Worm (Caenorhabditis elegans): ENCODE measurements around the gene madf-4.

The madf-4 gene

DNA sequence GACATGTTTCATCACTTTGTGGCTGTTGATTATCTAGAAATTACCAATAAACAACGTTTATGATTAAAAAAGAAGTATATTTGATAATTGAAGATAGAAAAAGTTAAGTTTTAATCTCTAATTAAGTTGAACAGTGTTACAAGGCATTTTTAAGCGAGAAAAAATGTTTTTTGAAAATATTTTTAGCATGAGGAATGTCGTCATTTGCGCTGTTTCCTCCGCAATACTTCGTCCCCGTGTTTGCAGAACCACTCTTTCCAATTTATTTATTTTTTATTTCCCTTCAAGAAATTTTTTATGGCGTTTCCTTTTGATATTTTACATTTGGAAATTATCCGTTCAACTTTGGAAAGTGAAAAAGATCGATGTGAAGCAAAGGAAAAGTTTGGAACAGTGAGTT lies 29.3 kb upstream of the madf-4 start, which contains the start of the genes rde-1 and trpp-6:
Gene rde-1 (minus strand): TSS at position 33 of the 400 bp plus-strand sequence.
Gene trpp-6 (plus strand): TSS at position 286 of the 400 bp plus-strand sequence.
- TF ChIP-seq ama-1 (optimal IDR thresholded peaks at IDR 0.05) (no peak), unc-55 (GFP tag; optimal IDR thresholded peaks at IDR 0.05) (no peak), zip-5 (tag; optimal IDR thresholded peaks at IDR 0.05) (no peak)

DNA sequence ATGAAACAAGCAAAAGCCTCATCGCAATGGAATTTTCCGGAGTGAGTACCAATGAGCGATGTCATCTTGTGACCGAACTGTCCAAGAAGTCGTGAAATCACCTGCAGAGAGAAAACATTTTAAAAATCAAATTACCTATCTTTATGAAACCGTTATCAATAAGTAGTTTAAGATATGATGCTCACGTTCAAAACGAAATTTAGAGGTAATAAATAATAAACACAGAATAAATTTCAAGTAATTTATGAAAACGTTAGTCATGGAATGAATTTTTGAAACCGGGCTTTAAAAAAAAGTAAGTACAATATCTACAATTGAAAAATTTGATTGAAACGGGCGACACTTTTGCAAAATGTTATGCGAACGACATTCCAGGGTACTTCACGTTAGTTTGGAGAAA lies 25.4 kb upstream of the madf-4 start, which contains the start of gene C27H6.8:
Gene C27H6.8 (minus strand): TSS at position 101 of the 400 bp plus-strand sequence.
- TF ChIP-seq zip-5 (tag; optimal IDR thresholded peaks at IDR 0.05) (no peak), ceh-48 (tag; optimal IDR thresholded peaks at IDR 0.05) (no peak), fax-1 (tag; optimal IDR thresholded peaks at IDR 0.05) (no peak), ceh-19 (GFP tag; optimal IDR thresholded peaks at IDR 0.05) (no peak), sdc-2 (tag; optimal IDR thresholded peaks at IDR 0.05) (no peak), eyg-1 (tag; optimal IDR thresholded peaks at IDR 0.05) (no peak), odd-2 (tag; optimal IDR thresholded peaks at IDR 0.05) (no peak), Y22D7AL.16 (tag; optimal IDR thresholded peaks at IDR 0.05) (no peak), ztf-16 (tag; optimal IDR thresholded peaks at IDR 0.05) (no peak), K02D7.2 (tag; optimal IDR thresholded peaks at IDR 0.05) (no peak), T23F11.4 (GFP tag; optimal IDR thresholded peaks at IDR 0.05) (no peak), F13H6.1 (tag; optimal IDR thresholded peaks at IDR 0.05) (no peak)

DNA sequence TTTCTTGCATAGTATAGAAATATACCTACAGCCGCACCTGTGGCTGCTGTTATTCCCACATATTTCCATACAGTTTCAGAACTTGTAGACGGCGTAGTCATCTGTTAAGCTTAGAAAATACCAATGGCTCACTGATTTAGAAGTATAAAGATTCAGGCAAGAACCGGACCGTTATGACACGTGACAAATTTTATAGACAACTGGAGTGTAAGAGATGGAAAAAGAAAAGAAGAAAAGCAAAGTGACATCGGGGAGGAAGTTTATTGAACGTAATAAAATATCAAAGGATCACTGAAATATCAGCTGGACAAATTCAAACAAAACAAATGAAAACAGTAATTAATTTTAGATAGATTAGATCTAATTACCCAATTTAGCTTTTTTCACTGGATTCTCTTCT lies 23.9 kb upstream of the madf-4 start, which contains the start of gene rmd-2:
Gene rmd-2 (minus strand): TSS at position 101 of the 400 bp plus-strand sequence.
- TF ChIP-seq hlh-30 (tag; optimal IDR thresholded peaks at IDR 0.05; ENCODE audit: insufficient read depth) (peak; percentile 28), ceh-45 (GFP tag; IDR thresholded peaks at IDR 0.05) (no peak)

DNA sequence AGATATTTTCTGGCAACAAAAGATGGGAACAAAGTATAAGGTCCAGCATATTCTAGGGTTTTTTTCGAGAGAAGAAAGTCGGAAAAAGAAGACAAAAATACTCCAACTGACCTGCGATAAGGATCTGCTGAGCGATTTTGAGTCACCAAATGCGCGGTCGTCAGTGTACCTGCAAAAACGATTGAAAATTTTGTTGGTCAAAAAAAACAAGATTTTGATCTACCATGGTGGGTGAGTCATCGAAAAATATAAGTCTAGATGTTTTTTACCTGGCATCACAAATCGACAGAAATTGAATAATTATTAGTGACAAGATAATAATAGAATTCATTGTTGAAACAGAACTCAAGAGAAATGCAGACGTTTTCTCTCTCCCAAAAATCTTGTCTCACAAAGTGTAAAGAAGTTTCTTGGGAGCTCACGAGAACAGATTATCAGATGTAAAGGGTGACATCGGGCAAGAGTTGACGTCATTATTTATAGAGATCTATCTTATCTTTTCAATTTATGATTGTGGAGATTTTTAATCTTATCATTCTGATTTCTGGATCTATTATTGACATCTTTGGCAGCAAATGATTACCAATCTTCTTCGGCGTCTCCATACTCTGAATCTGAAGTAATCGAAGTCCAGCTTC lies 23.1 kb upstream of the madf-4 start:
- TF ChIP-seq ceh-48 (tag; optimal IDR thresholded peaks at IDR 0.05) = no peak
- no peak for TF ChIP-seq unc-55 (GFP tag; optimal IDR thresholded peaks at IDR 0.05)
- TF ChIP-seq ahr-1 (tag; optimal IDR thresholded peaks at IDR 0.05) = no peak
- no peak for TF ChIP-seq tbx-2 (tag; optimal IDR thresholded peaks at IDR 0.05)
- no peak for TF ChIP-seq rnt-1 (tag; optimal IDR thresholded peaks at IDR 0.05)
- TF ChIP-seq ref-2 (tag; optimal IDR thresholded peaks at IDR 0.05) = no peak
- TF ChIP-seq hlh-8 (tag; optimal IDR thresholded peaks at IDR 0.05) = no peak
- TF ChIP-seq hlh-6 (tag; optimal IDR thresholded peaks at IDR 0.05) = no peak
- TF ChIP-seq sox-2 (GFP tag; IDR thresholded peaks at IDR 0.05) = no peak
- no peak for TF ChIP-seq sox-4 (tag; optimal IDR thresholded peaks at IDR 0.05)
- no peak for TF ChIP-seq elt-2 (tag; optimal IDR thresholded peaks at IDR 0.05)
- no peak for TF ChIP-seq ceh-30 (tag; optimal IDR thresholded peaks at IDR 0.05)
- no peak for TF ChIP-seq syd-9 (tag; optimal IDR thresholded peaks at IDR 0.05)
- no peak for TF ChIP-seq gmeb-2 (tag; optimal IDR thresholded peaks at IDR 0.05)

DNA sequence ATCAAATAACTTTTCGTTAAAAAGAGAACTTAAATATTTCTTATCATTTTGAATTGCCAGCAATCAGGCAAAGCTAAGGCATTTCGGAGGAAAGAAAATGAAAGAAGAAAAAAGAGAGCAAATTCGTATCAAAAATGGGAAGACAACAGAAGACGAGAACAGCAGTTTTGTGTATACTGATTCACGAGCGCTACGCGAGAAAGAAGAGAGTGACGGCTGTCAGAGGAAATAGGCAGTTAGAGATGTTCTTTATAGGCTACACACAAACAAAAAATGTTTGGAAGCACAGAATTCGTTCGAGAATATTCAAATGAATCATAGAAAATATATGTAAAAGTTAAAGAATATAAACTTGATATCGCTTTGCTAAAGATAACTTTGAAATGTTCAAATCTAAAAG lies 22.5 kb upstream of the madf-4 start:
- TF ChIP-seq eyg-1 (tag; optimal IDR thresholded peaks at IDR 0.05) (no peak), zip-5 (tag; optimal IDR thresholded peaks at IDR 0.05) (no peak), ets-4 (tag; optimal IDR thresholded peaks at IDR 0.05) (no peak), pax-1 (tag; optimal IDR thresholded peaks at IDR 0.05) (no peak), mec-3 (tag; optimal IDR thresholded peaks at IDR 0.05; ENCODE audit: borderline replicate concordance) (no peak), ceh-30 (tag; optimal IDR thresholded peaks at IDR 0.05) (no peak), ceh-45 (GFP tag; IDR thresholded peaks at IDR 0.05) (no peak), Y22D7AL.16 (tag; optimal IDR thresholded peaks at IDR 0.05) (no peak)

DNA sequence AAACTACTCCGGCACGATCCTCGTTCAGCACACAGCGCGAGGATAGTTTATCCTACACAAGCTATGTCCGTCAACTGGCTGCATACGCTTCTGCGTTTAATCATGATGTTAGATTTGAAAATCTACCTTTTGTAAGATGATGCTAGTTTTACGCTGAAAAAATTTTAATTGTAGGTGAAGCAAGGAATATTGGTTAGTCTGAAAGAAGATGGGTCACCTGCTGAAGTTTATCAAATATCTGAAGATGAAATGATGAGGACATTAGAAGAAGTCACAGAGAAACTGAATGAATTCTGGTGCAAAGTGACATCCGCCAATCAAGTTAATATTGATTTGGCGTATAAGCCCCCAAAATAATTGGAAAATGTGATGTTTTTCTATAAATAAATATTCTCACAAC lies 21.2 kb upstream of the madf-4 start:
- no peak for TF ChIP-seq pqm-1 (tag; optimal IDR thresholded peaks at IDR 0.05)
- no peak for TF ChIP-seq ztf-16 (tag; optimal IDR thresholded peaks at IDR 0.05)
- no peak for TF ChIP-seq pax-1 (tag; optimal IDR thresholded peaks at IDR 0.05)
- no peak for TF ChIP-seq ceh-22 (tag; optimal IDR thresholded peaks at IDR 0.05)
- no peak for TF ChIP-seq ahr-1 (tag; optimal IDR thresholded peaks at IDR 0.05)
- TF ChIP-seq nhr-11 (tag; optimal IDR thresholded peaks at IDR 0.05) = no peak
- no peak for TF ChIP-seq F13H6.1 (tag; optimal IDR thresholded peaks at IDR 0.05)
- TF ChIP-seq mec-3 (tag; optimal IDR thresholded peaks at IDR 0.05; ENCODE audit: borderline replicate concordance) = no peak
- TF ChIP-seq syd-9 (tag; optimal IDR thresholded peaks at IDR 0.05) = no peak
- TF ChIP-seq ref-2 (tag; optimal IDR thresholded peaks at IDR 0.05) = no peak
- TF ChIP-seq npax-4 (tag; optimal IDR thresholded peaks at IDR 0.05) = no peak
- no peak for TF ChIP-seq K09A11.1 (tag; optimal IDR thresholded peaks at IDR 0.05; ENCODE audit: insufficient read depth)
- no peak for TF ChIP-seq ceh-2 (tag; optimal IDR thresholded peaks at IDR 0.05)
- TF ChIP-seq fax-1 (tag; optimal IDR thresholded peaks at IDR 0.05) = no peak
- no peak for TF ChIP-seq ceh-9 (tag; optimal IDR thresholded peaks at IDR 0.05)
